Fruit fly (Drosophila melanogaster) whole organism, prepupa: ENCODE results near the gene ex.

Source experiments
- CG16779 ChIP-seq: fragments of 200-800 bp; sonication (Bioruptor generic); optimal IDR thresholded peaks from 3 replicates; lab custom pipeline; 2017; ENCODE audit warnings: missing biosample characterization, mild to moderate bottlenecking, missing genetic modification characterization
- CG3032 ChIP-seq: fragments of 200-800 bp; optimal IDR thresholded peaks from 2 replicates; lab custom pipeline; 2019; ENCODE audit warnings: missing biosample characterization, mild to moderate bottlenecking, missing genetic modification characterization, moderate library complexity
- CG34406 ChIP-seq: fragments of 200-800 bp; sonication (Bioruptor generic); optimal IDR thresholded peaks from 3 replicates; lab custom pipeline; 2016; ENCODE audit warnings: missing biosample characterization, missing genetic modification characterization
- CG6163 ChIP-seq: fragments of 200-800 bp; sonication (Bioruptor generic); IDR thresholded peaks from 3 replicates; pipeline ENCODE4 v1.3.6; 2022; ENCODE audit warnings: missing biosample characterization, missing genetic modification characterization
- CG6854 ChIP-seq: fragments of 200-800 bp; sonication (Bioruptor generic); optimal IDR thresholded peaks from 2 replicates; lab custom pipeline; 2017; ENCODE audit warnings: missing biosample characterization, mild to moderate bottlenecking, missing genetic modification characterization
- CG8319 ChIP-seq: fragments of 200-800 bp; sonication (Bioruptor generic); optimal IDR thresholded peaks from 3 replicates; lab custom pipeline; 2016; ENCODE audit warnings: missing biosample characterization, missing genetic modification characterization
- Gug ChIP-seq: fragments of 200-800 bp; sonication (Bioruptor generic); IDR thresholded peaks from 2 replicates; pipeline ENCODE4 v1.3.6; 2022; ENCODE audit warnings: missing biosample characterization, missing genetic modification characterization
- Smox ChIP-seq: fragments of 200-800 bp; sonication (Bioruptor generic); optimal IDR thresholded peaks from 3 replicates; lab custom pipeline; 2016; ENCODE audit warnings: missing biosample characterization, missing genetic modification characterization
- Sox102F ChIP-seq: fragments of 200-800 bp; sonication (Bioruptor generic); optimal IDR thresholded peaks from 2 replicates; lab custom pipeline; 2016; ENCODE audit warnings: missing biosample characterization, mild to moderate bottlenecking, missing genetic modification characterization
- dac ChIP-seq: fragments of 200-800 bp; sonication (Bioruptor generic); optimal IDR thresholded peaks from 2 replicates; lab custom pipeline; 2017; ENCODE audit warnings: missing biosample characterization, mild to moderate bottlenecking, missing genetic modification characterization
- fkh ChIP-seq: fragments of 200-800 bp; sonication (Bioruptor generic); optimal IDR thresholded peaks from 3 replicates; lab custom pipeline; 2017; ENCODE audit warnings: missing biosample characterization, mild to moderate bottlenecking, missing genetic modification characterization, moderate library complexity
- lz ChIP-seq: fragments of 200-800 bp; sonication (Bioruptor generic); optimal IDR thresholded peaks from 3 replicates; lab custom pipeline; 2016; ENCODE audit warnings: missing biosample characterization, missing genetic modification characterization
- pdm3 ChIP-seq: fragments of 200-800 bp; sonication (Bioruptor generic); optimal IDR thresholded peaks from 3 replicates; lab custom pipeline; 2016; ENCODE audit warnings: missing biosample characterization, missing genetic modification characterization
- ss ChIP-seq, 2 experiments: fragments of 200-800 bp; sonication (Bioruptor generic); optimal IDR thresholded peaks; 2 replicates in 1 of 2; 3 replicates in 1 of 2; lab custom pipeline; 2017 to 2018; ENCODE audit warnings: mild to moderate bottlenecking in 2 of 2, missing biosample characterization in 2 of 2, missing genetic modification characterization in 2 of 2, moderate library complexity in 1 of 2

DNA sequence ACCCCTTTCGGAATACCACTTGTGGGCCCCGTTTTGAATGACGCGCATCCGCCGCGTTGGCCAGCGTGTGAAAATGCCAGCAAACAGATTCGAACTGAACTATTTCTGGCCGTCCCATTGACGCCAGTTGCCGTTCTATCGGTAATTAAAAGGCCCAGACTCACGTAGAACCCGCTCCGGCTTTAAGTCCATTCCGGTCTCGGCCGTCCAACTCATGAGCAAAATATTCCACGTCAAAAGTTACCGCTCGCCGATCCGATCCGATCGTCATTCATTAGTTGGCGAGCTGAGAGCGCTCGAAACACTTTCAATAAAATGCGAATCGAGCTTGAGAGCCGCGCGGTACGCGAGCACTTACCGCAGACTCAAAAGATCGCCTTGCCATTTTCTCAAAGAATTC is 3.4 kb downstream of the ex start:
- TF ChIP-seq CG6163 (GFP tag; lab: Robert Waterston, UW) (no peak), pdm3 (GFP tag; lab: Kevin White, UChicago) (no peak), CG16779 (no peak), dac (GFP tag; lab: Kevin White, UChicago) (no peak), lz (GFP tag; lab: Kevin White, UChicago) (no peak), Smox (GFP tag; lab: Kevin White, UChicago) (no peak), fkh (no peak), Gug (no peak), ss (GFP tag; optimal IDR thresholded peaks at IDR 0.05; lab: Kevin White, UChicago) (no peak), Sox102F (GFP tag; lab: Kevin White, UChicago) (no peak), CG34406 (GFP tag; lab: Kevin White, UChicago) (no peak), CG3032 (tag; lab: Kevin White, UChicago) (no peak), CG6854 (GFP tag; lab: Kevin White, UChicago) (no peak), CG8319 (GFP tag; lab: Kevin White, UChicago) (no peak)
